Fruit fly (Drosophila melanogaster): ENCODE measurements around the gene raskol.
A peak's percentile ranks its signal among the peaks of the same experiment; 100 is the strongest.

The raskol gene

DNA sequence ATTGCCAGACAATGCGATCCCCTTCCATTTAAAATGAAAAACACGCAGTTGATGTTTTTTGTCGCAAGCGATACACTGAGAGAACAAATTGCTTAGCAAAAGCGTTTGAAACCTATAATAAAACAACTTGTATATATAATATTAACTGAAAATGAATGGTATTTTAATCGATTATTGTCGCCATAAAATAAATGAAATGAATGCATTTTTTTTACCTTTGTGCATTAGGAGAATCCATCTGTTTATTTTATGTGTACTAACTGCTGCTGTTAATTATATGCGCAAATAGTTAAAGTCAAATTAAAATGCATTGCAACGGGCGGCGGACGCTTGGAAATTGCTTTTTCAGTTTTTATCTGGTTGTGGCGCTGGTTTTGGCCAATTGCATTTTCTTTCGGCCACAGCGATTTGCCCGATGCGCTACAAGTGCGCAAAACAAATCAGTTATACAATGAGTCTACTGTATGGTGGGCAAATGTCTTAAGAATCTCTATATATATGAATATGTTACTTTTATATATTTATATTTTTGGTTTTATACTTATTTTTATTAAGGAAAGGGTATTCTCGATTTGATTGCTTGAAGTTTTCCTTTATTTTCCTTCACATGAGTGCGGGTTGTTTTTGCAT lies 16.7 kb downstream of the raskol start (continued):
- TF ChIP-seq pfk (GFP tag; optimal IDR thresholded peaks at IDR 0.05) (no peak), fd96Cb (tag; optimal IDR thresholded peaks at IDR 0.05) (peak; percentile 21), CG8944 (GFP tag; optimal IDR thresholded peaks at IDR 0.05) (no peak), crol (GFP tag; IDR thresholded peaks at IDR 0.05) (no peak), CG1024 (GFP tag; IDR thresholded peaks at IDR 0.05) (no peak), Bdp1 (GFP tag; optimal IDR thresholded peaks at IDR 0.05) (no peak), Hey (tag; optimal IDR thresholded peaks at IDR 0.05) (no peak), CG4854 (GFP tag; optimal IDR thresholded peaks at IDR 0.05) (no peak), stwl (tag; optimal IDR thresholded peaks at IDR 0.05) (no peak), CG9215 (GFP tag; IDR thresholded peaks at IDR 0.05) (no peak), fd3F (GFP tag; optimal IDR thresholded peaks at IDR 0.05) (no peak), Lpt (GFP tag; optimal IDR thresholded peaks at IDR 0.05) (no peak), ranshi (GFP tag; IDR thresholded peaks at IDR 0.05) (peak; percentile 29; the same call in 1 of the 2 replicates), MESR4 (GFP tag; optimal IDR thresholded peaks at IDR 0.05) (no peak), NFAT (GFP tag; IDR thresholded peaks at IDR 0.05) (no peak), Blimp-1 (GFP tag; optimal IDR thresholded peaks at IDR 0.05) (peak; percentile 23), sc (optimal IDR thresholded peaks at IDR 0.05) (no peak), sc (GFP tag; optimal IDR thresholded peaks at IDR 0.05) (no peak), Fer2 (tag; optimal IDR thresholded peaks at IDR 0.05) (no peak), salm (tag; optimal IDR thresholded peaks at IDR 0.05) (no peak), CG10267 (tag; optimal IDR thresholded peaks at IDR 0.05) (peak; percentile 31), Hmr (GFP tag; optimal IDR thresholded peaks at IDR 0.05) (no peak), CG7839 (tag; optimal IDR thresholded peaks at IDR 0.05) (peak; percentile 23), CG11723 (GFP tag; optimal IDR thresholded peaks at IDR 0.05) (no peak), CG10274 (GFP tag; optimal IDR thresholded peaks at IDR 0.05) (peak; percentile 70), CG6272 (GFP tag; IDR thresholded peaks at IDR 0.05) (no peak), pb (GFP tag; optimal IDR thresholded peaks at IDR 0.05) (no peak), zen2 (GFP tag; IDR thresholded peaks at IDR 0.05; ENCODE audit: partially characterized antibody) (no peak), Dip3 (GFP tag; optimal IDR thresholded peaks at IDR 0.05) (no peak)

DNA sequence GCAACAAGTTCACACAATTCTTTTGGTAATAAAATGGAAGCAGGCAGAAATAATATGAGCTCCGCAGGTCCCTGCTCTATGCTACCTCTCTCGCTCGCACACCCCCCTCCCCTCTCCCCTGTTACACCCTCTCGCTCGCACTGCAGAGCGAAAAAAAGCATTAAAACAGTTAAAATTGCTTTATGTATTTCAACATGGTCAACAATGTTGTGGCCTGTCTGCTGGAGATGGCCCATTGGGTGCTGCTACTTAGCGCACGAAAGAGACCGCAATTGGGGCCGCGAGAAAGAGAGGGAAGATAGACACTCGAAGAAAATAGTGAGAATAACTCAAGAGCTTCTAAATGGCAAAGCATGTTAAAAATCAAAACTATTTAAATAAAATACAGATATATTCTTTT lies 18.4 kb downstream of the raskol start:
- TF ChIP-seq CG7987 (GFP tag; optimal IDR thresholded peaks at IDR 0.05) (no peak), CG1024 (GFP tag; IDR thresholded peaks at IDR 0.05) (no peak), Med (GFP tag) (no peak), CG14441 (GFP tag; IDR thresholded peaks at IDR 0.05) (0 out of 2 replicates have a peak, but pooled peaks have one; percentile 18), az2 (GFP tag; optimal IDR thresholded peaks at IDR 0.05) (no peak), Vsx1 (GFP tag; optimal IDR thresholded peaks at IDR 0.05) (no peak), aop (GFP tag; IDR thresholded peaks at IDR 0.05) (no peak), lbe (GFP tag; optimal IDR thresholded peaks at IDR 0.05) (no peak), CHES-1-like (GFP tag; optimal IDR thresholded peaks at IDR 0.05) (no peak), CG6683 (GFP tag; optimal IDR thresholded peaks at IDR 0.05) (no peak), Meics (GFP tag; optimal IDR thresholded peaks at IDR 0.05) (no peak), CG10462 (GFP tag; optimal IDR thresholded peaks at IDR 0.05) (no peak), CG10267 (tag; optimal IDR thresholded peaks at IDR 0.05) (no peak), C15 (GFP tag; IDR thresholded peaks at IDR 0.05) (no peak), sima (GFP tag; optimal IDR thresholded peaks at IDR 0.05) (no peak), CG18619 (GFP tag; optimal IDR thresholded peaks at IDR 0.05) (no peak), Drgx (GFP tag; IDR thresholded peaks at IDR 0.05) (peak; percentile 26; the same call in 1 of the 2 replicates), CG17829 (tag; optimal IDR thresholded peaks at IDR 0.05) (no peak), CG30020 (tag; optimal IDR thresholded peaks at IDR 0.05) (no peak), HLH4C (GFP tag; IDR thresholded peaks at IDR 0.05; ENCODE audit: partially characterized antibody) (no peak), Adf1 (GFP tag; IDR thresholded peaks at IDR 0.05) (no peak), Hr39 (optimal IDR thresholded peaks at IDR 0.05) (no peak), da (GFP tag; optimal IDR thresholded peaks at IDR 0.05) (no peak), CG3163 (GFP tag; optimal IDR thresholded peaks at IDR 0.05) (no peak), Nf-YC (tag; optimal IDR thresholded peaks at IDR 0.05) (peak; percentile 63)
